Fruit fly (Drosophila melanogaster): ENCODE results near the gene CG9997.

DNA sequence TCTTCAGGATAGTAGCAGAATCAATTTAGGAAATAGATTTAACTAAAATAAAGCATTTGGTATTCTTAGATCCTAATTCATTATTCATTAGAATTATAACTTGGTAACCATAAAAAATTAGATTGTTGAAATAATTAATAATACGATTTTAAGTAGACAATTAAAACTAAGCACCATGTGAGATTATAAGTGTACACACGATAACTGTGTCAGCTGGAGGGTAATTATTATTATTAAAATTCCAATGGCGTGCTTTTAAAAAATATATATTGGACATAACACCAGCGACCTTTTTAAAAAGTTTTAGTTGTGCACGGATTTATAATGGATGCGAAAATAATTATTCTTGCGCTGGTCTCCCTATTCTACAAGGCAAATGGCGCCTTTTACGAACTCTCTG, 49.6 kb upstream of the CG9997 start, which contains the start of gene CheB98a:
- TF ChIP-seq h (optimal IDR thresholded peaks at IDR 0.05) (no peak), psq (optimal IDR thresholded peaks at IDR 0.05) (no peak), Sin3A (optimal IDR thresholded peaks at IDR 0.05) (no peak), ttk (optimal IDR thresholded peaks at IDR 0.05) (no peak), Myc (optimal IDR thresholded peaks at IDR 0.05) (no peak), insv (optimal IDR thresholded peaks at IDR 0.05) (no peak)
